Worm (Caenorhabditis elegans): ENCODE data around the gene srz-78.

srz-78 gene

ce11 chrIV:3478911-3479385, 12.6 kb upstream of the srz-78 start, which contains the start of the genes srz-70 and C09G12.5:
srz-70 (minus strand) TSS chrIV:3479011.
C09G12.5 (plus strand) TSS chrIV:3479335.
- TF ChIP-seq Y79H2A.3 (GFP tag; conservative IDR thresholded peaks at IDR 0.05) (no peak), F57A8.1 (GFP tag; optimal IDR thresholded peaks at IDR 0.05) (no peak), nfya-1 (tag; optimal IDR thresholded peaks at IDR 0.05; ENCODE audit: borderline replicate concordance, insufficient read depth) (no peak)

- TF ChIP-seq pha-4 (tag; optimal IDR thresholded peaks at IDR 0.05), result no peak
- TF ChIP-seq Y56A3A.18 (GFP tag; IDR thresholded peaks at IDR 0.05), result no peak
- TF ChIP-seq ztf-26 (tag; optimal IDR thresholded peaks at IDR 0.05), result no peak
- no peak for TF ChIP-seq let-607 (tag; optimal IDR thresholded peaks at IDR 0.05)
Measured at ce11 chrIV:3481760-3482159, 9.8 kb upstream of the srz-78 start, which contains the start of gene srz-37. srz-37 (minus strand) TSS chrIV:3481860.

ce11 chrIV:3482195-3482959, 9.2 kb upstream of the srz-78 start, which contains the start of gene srz-82:
srz-82 (plus strand) TSS chrIV:3482895.
- TF ChIP-seq mes-4 (tag; optimal IDR thresholded peaks at IDR 0.05), result no peak
- TF ChIP-seq rpc-1 (optimal IDR thresholded peaks at IDR 0.05), result no peak
- TF ChIP-seq rpc-1 (tag; optimal IDR thresholded peaks at IDR 0.05), result no peak
- no peak for TF ChIP-seq nhr-120 (GFP tag; IDR thresholded peaks at IDR 0.05)
- TF ChIP-seq F55B11.4 (tag; optimal IDR thresholded peaks at IDR 0.05; ENCODE audit: borderline replicate concordance, insufficient read depth), result no peak
- TF ChIP-seq let-607 (tag; optimal IDR thresholded peaks at IDR 0.05), result no peak
- TF ChIP-seq lin-35 (GFP tag; optimal IDR thresholded peaks at IDR 0.05), result no peak
- TF ChIP-seq somi-1 (GFP tag; optimal IDR thresholded peaks at IDR 0.05), result no peak
- no peak for TF ChIP-seq bed-2 (GFP tag; IDR thresholded peaks at IDR 0.05)
- TF ChIP-seq sptf-2 (GFP tag; optimal IDR thresholded peaks at IDR 0.05), result no peak
- no peak for TF ChIP-seq atf-7 (tag; optimal IDR thresholded peaks at IDR 0.05)
- TF ChIP-seq madf-6 (GFP tag; IDR thresholded peaks at IDR 0.05), result no peak
- TF ChIP-seq lin-26 (GFP tag; IDR thresholded peaks at IDR 0.05), result no peak
- TF ChIP-seq zfh-2 (GFP tag; conservative IDR thresholded peaks at IDR 0.05), result no peak
- no peak for TF ChIP-seq hsf-1 (GFP tag; IDR thresholded peaks at IDR 0.05)
- TF ChIP-seq sea-2 (GFP tag; IDR thresholded peaks at IDR 0.05), result no peak

- TF ChIP-seq K12H6.12 (tag; optimal IDR thresholded peaks at IDR 0.05), result no peak
- TF ChIP-seq C17E4.6 (GFP tag; IDR thresholded peaks at IDR 0.05), result no peak
- TF ChIP-seq dox-1 (GFP tag; IDR thresholded peaks at IDR 0.05), result no peak
- no peak for TF ChIP-seq lag-1 (GFP tag; IDR thresholded peaks at IDR 0.05)
- no peak for TF ChIP-seq madf-10 (tag; optimal IDR thresholded peaks at IDR 0.05)
- TF ChIP-seq ama-1 (optimal IDR thresholded peaks at IDR 0.05), result no peak
- TF ChIP-seq ama-1 (GFP tag; optimal IDR thresholded peaks at IDR 0.05), result no peak
- TF ChIP-seq pbrm-1 (GFP tag; IDR thresholded peaks at IDR 0.05), result no peak
- TF ChIP-seq ekl-4 (GFP tag; IDR thresholded peaks at IDR 0.05), result no peak
- no peak for TF ChIP-seq F37B4.10 (GFP tag; IDR thresholded peaks at IDR 0.05)
- no peak for TF ChIP-seq F57A8.1 (GFP tag; optimal IDR thresholded peaks at IDR 0.05)
Measured at ce11 chrIV:3493310-3493709, 1.7 kb downstream of the srz-78 start, which contains the start of gene srz-79. srz-79 (plus strand) TSS chrIV:3493610.

ce11 chrIV:3496358-3496757, 4.8 kb downstream of the srz-78 start, which contains the start of gene C09G12.17:
C09G12.17 (minus strand) TSS chrIV:3496458.
- TF ChIP-seq F55B11.4 (tag; optimal IDR thresholded peaks at IDR 0.05; ENCODE audit: borderline replicate concordance, insufficient read depth) (no peak), aptf-2 (GFP tag; conservative IDR thresholded peaks at IDR 0.05) (no peak), ama-1 (optimal IDR thresholded peaks at IDR 0.05) (no peak), ama-1 (GFP tag; optimal IDR thresholded peaks at IDR 0.05) (no peak), mcd-1 (GFP tag; IDR thresholded peaks at IDR 0.05) (no peak), Y53G8AR.9 (GFP tag; conservative IDR thresholded peaks at IDR 0.05) (no peak), attf-5 (GFP tag; optimal IDR thresholded peaks at IDR 0.05) (no peak), lin-40 (tag; optimal IDR thresholded peaks at IDR 0.05) (no peak)

All from whole organism, young adult.